Worm (Caenorhabditis elegans) whole organism, L1 larva: Measurements from ENCODE around the gene sox-2.

Source experiments
- aha-1 ChIP-seq: fragments of 150-350 bp; optimal IDR thresholded peaks from 2 replicates; lab custom pipeline; 2014; ENCODE audit warnings: missing biosample characterization, missing genetic modification characterization
- ceh-82 ChIP-seq, 3 experiments: fragments of 150-350 bp in 1 of 3; sonication (generic microtip) in 2 of 3; optimal IDR thresholded peaks; 2 replicates each; lab custom pipeline; 2014 to 2017; ENCODE audit warnings: missing biosample characterization in 3 of 3, missing genetic modification characterization in 3 of 3
- elt-3 ChIP-seq, 6 experiments: fragments of 150-350 bp in 1 of 6; sonication (generic microtip); optimal IDR thresholded peaks; 2 replicates each; lab custom pipeline; 2017 to 2018; ENCODE audit warnings: missing biosample characterization in 6 of 6, missing genetic modification characterization in 6 of 6, inconsistent platforms in 1 of 6
- fkh-8 ChIP-seq: sonication (generic microtip); optimal IDR thresholded peaks from 2 replicates; lab custom pipeline; 2016; ENCODE audit warnings: mild to moderate bottlenecking, missing genetic modification characterization, missing compliant biosample characterization
- nhr-28 ChIP-seq: fragments of 150-350 bp; optimal IDR thresholded peaks from 2 replicates; lab custom pipeline; 2014; ENCODE audit warnings: missing biosample characterization, missing genetic modification characterization
- nhr-90 ChIP-seq: sonication (generic microtip); optimal IDR thresholded peaks from 2 replicates; lab custom pipeline; 2016; ENCODE audit warnings: mild to moderate bottlenecking, missing genetic modification characterization, missing compliant biosample characterization; ENCODE audit not compliant: poor library complexity
- sptf-1 ChIP-seq: fragments of 150-350 bp; optimal IDR thresholded peaks from 2 replicates; lab custom pipeline; 2014; ENCODE audit warnings: missing biosample characterization, missing genetic modification characterization
- sup-37 ChIP-seq: fragments of 200-800 bp; sonication (Bioruptor generic); optimal IDR thresholded peaks from 2 replicates; lab custom pipeline; 2018; ENCODE audit warnings: mild to moderate bottlenecking, missing genetic modification characterization, missing compliant biosample characterization
- unc-130 ChIP-seq: fragments of 150-350 bp; optimal IDR thresholded peaks from 2 replicates; lab custom pipeline; 2017; ENCODE audit warnings: missing biosample characterization, missing genetic modification characterization, inconsistent platforms
- ztf-11 ChIP-seq, 2 experiments: sonication (generic microtip); optimal IDR thresholded peaks; 2 replicates each; lab custom pipeline; 2016 to 2017; ENCODE audit warnings: missing genetic modification characterization in 2 of 2, missing biosample characterization in 1 of 2, missing compliant biosample characterization in 1 of 2
- ztf-4 ChIP-seq: fragments of 150-350 bp; optimal IDR thresholded peaks from 2 replicates; lab custom pipeline; 2014; ENCODE audit warnings: missing biosample characterization, missing genetic modification characterization

DNA sequence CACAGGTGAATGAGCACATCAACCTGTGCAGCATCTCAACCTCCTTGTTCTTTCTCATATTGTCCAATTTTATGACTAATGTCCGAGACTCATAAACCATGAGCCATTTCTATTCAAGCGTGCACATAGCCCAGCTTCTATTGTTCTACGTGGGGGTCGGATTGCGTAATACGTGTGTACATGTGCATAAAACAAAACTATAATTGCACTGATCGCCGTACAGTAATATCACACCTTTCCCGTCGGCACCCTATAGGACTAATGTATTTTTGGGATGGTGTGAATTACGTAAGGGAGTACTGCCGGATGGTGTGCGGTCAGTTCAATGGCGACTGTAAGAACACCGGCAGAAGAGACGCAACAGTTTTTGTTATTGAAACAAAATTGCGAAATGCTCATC, 6.4 kb upstream of the sox-2 start:
- TF ChIP-seq aha-1 (tag; lab: Kevin White, UChicago) (no peak), sup-37 (GFP tag; lab: Kevin White, UChicago) (no peak), ztf-11 (tag; optimal IDR thresholded peaks at IDR 0.05; lab: Kevin White, UChicago) (no peak), unc-130 (no peak), sptf-1 (tag; lab: Kevin White, UChicago) (no peak), nhr-90 (tag; lab: Kevin White, UChicago) (no peak), ztf-4 (no peak), nhr-28 (no peak), elt-3 (tag; optimal IDR thresholded peaks at IDR 0.05; lab: Kevin White, UChicago) (no peak), ceh-82 (tag; optimal IDR thresholded peaks at IDR 0.05; lab: Kevin White, UChicago) (no peak), fkh-8 (tag; lab: Kevin White, UChicago) (no peak)
